Fruit fly (Drosophila melanogaster) whole organism, prepupa: ENCODE results near the gene CG34461.

Experiments used
- Blimp-1 ChIP-seq: fragments of 200-800 bp; sonication (Bioruptor generic); optimal IDR thresholded peaks from 3 replicates; lab custom pipeline; 2017; ENCODE audit warnings: missing biosample characterization, missing genetic modification characterization, mild to moderate bottlenecking, moderate library complexity, missing genetic modification reagents
- CG10669 ChIP-seq: fragments of 200-800 bp; sonication (Bioruptor generic); optimal IDR thresholded peaks from 3 replicates; lab custom pipeline; 2018; ENCODE audit warnings: missing biosample characterization, mild to moderate bottlenecking, missing genetic modification characterization, moderate library complexity
- CG11294 ChIP-seq: fragments of 200-800 bp; sonication (Bioruptor generic); IDR thresholded peaks from 2 replicates; pipeline ENCODE4 v1.3.6; 2022; ENCODE audit warnings: missing biosample characterization, missing genetic modification characterization
- CG11762 ChIP-seq: fragments of 200-800 bp; sonication (Bioruptor generic); optimal IDR thresholded peaks from 3 replicates; lab custom pipeline; 2016; ENCODE audit warnings: missing biosample characterization, missing genetic modification characterization; ENCODE audit not compliant: insufficient read depth
- CG11902 ChIP-seq: fragments of 200-800 bp; sonication (Bioruptor generic); optimal IDR thresholded peaks from 3 replicates; lab custom pipeline; 2016; ENCODE audit warnings: missing biosample characterization, missing genetic modification characterization
- CG1621 ChIP-seq: fragments of 200-800 bp; sonication (Bioruptor generic); optimal IDR thresholded peaks from 3 replicates; lab custom pipeline; 2018; ENCODE audit warnings: missing biosample characterization, mild to moderate bottlenecking, missing genetic modification characterization
- CG16779 ChIP-seq: fragments of 200-800 bp; sonication (Bioruptor generic); optimal IDR thresholded peaks from 3 replicates; lab custom pipeline; 2017; ENCODE audit warnings: missing biosample characterization, mild to moderate bottlenecking, missing genetic modification characterization
- CG3032 ChIP-seq: fragments of 200-800 bp; optimal IDR thresholded peaks from 2 replicates; lab custom pipeline; 2019; ENCODE audit warnings: missing biosample characterization, mild to moderate bottlenecking, missing genetic modification characterization, moderate library complexity
- CG31627 ChIP-seq: fragments of 200-800 bp; sonication (Bioruptor generic); optimal IDR thresholded peaks from 3 replicates; lab custom pipeline; 2016; ENCODE audit warnings: missing biosample characterization, missing genetic modification characterization
- CG32006 ChIP-seq: fragments of 200-800 bp; sonication (Bioruptor generic); optimal IDR thresholded peaks from 3 replicates; lab custom pipeline; 2017; ENCODE audit warnings: missing biosample characterization, mild to moderate bottlenecking, missing genetic modification characterization
- CG34406 ChIP-seq: fragments of 200-800 bp; sonication (Bioruptor generic); optimal IDR thresholded peaks from 3 replicates; lab custom pipeline; 2016; ENCODE audit warnings: missing biosample characterization, missing genetic modification characterization
- CG4318 ChIP-seq: fragments of 200-800 bp; sonication (Bioruptor generic); optimal IDR thresholded peaks from 3 replicates; lab custom pipeline; 2017; ENCODE audit warnings: missing biosample characterization, mild to moderate bottlenecking, missing genetic modification characterization
- CG6163 ChIP-seq: fragments of 200-800 bp; sonication (Bioruptor generic); IDR thresholded peaks from 3 replicates; pipeline ENCODE4 v1.3.6; 2022; ENCODE audit warnings: missing biosample characterization, missing genetic modification characterization
- CG6792 ChIP-seq: fragments of 200-800 bp; sonication (Bioruptor generic); optimal IDR thresholded peaks from 3 replicates; lab custom pipeline; 2016; ENCODE audit warnings: missing biosample characterization, missing genetic modification characterization
- CG6808 ChIP-seq: fragments of 200-800 bp; sonication (Bioruptor generic); optimal IDR thresholded peaks from 3 replicates; lab custom pipeline; 2017; ENCODE audit warnings: missing biosample characterization, missing genetic modification characterization, mild to moderate bottlenecking, moderate library complexity, missing genetic modification reagents
- CG6854 ChIP-seq: fragments of 200-800 bp; sonication (Bioruptor generic); optimal IDR thresholded peaks from 2 replicates; lab custom pipeline; 2017; ENCODE audit warnings: missing biosample characterization, mild to moderate bottlenecking, missing genetic modification characterization
- CG7368 ChIP-seq: fragments of 200-800 bp; sonication (Bioruptor generic); optimal IDR thresholded peaks from 3 replicates; lab custom pipeline; 2016; ENCODE audit warnings: missing biosample characterization, missing genetic modification characterization
- CG9139 ChIP-seq: fragments of 200-800 bp; sonication (Bioruptor generic); optimal IDR thresholded peaks from 3 replicates; lab custom pipeline; 2017; ENCODE audit warnings: missing biosample characterization, mild to moderate bottlenecking, missing genetic modification characterization
- Eip78C ChIP-seq: fragments of 200-800 bp; sonication (Bioruptor generic); peaks from one replicate; lab custom pipeline; 2016; ENCODE audit warnings: missing biosample characterization, missing genetic modification characterization
- Eip93F ChIP-seq: fragments of 200-800 bp; sonication (Bioruptor generic); optimal IDR thresholded peaks from 2 replicates; lab custom pipeline; 2016; ENCODE audit warnings: missing biosample characterization, mild to moderate bottlenecking, missing genetic modification characterization
- Ets96B ChIP-seq: fragments of 200-800 bp; optimal IDR thresholded peaks from 2 replicates; lab custom pipeline; 2019; ENCODE audit warnings: missing biosample characterization, mild to moderate bottlenecking, missing genetic modification characterization, moderate library complexity
- Gug ChIP-seq: fragments of 200-800 bp; sonication (Bioruptor generic); IDR thresholded peaks from 2 replicates; pipeline ENCODE4 v1.3.6; 2022; ENCODE audit warnings: missing biosample characterization, missing genetic modification characterization
- Hr39 ChIP-seq: fragments of 200-800 bp; sonication (Bioruptor generic); optimal IDR thresholded peaks from 2 replicates; lab custom pipeline; 2016; ENCODE audit warnings: missing biosample characterization, missing genetic modification characterization
- Hr4 ChIP-seq: fragments of 200-800 bp; sonication (Bioruptor generic); optimal IDR thresholded peaks from 3 replicates; lab custom pipeline; 2016; ENCODE audit warnings: missing biosample characterization, missing genetic modification characterization
- Lpt ChIP-seq: fragments of 200-800 bp; sonication (Bioruptor generic); optimal IDR thresholded peaks from 3 replicates; lab custom pipeline; 2016; ENCODE audit warnings: missing biosample characterization, missing genetic modification characterization
- Met ChIP-seq: fragments of 200-800 bp; sonication (Bioruptor generic); optimal IDR thresholded peaks from 3 replicates; lab custom pipeline; 2016; ENCODE audit warnings: missing biosample characterization, missing genetic modification characterization
- OdsH ChIP-seq: fragments of 200-800 bp; sonication (Bioruptor generic); optimal IDR thresholded peaks from 3 replicates; lab custom pipeline; 2016; ENCODE audit warnings: missing biosample characterization, missing genetic modification characterization
- Smox ChIP-seq: fragments of 200-800 bp; sonication (Bioruptor generic); optimal IDR thresholded peaks from 3 replicates; lab custom pipeline; 2016; ENCODE audit warnings: missing biosample characterization, missing genetic modification characterization
- Sox102F ChIP-seq: fragments of 200-800 bp; sonication (Bioruptor generic); optimal IDR thresholded peaks from 2 replicates; lab custom pipeline; 2016; ENCODE audit warnings: missing biosample characterization, mild to moderate bottlenecking, missing genetic modification characterization
- Sox14 ChIP-seq: fragments of 200-800 bp; sonication (Bioruptor generic); optimal IDR thresholded peaks from 3 replicates; lab custom pipeline; 2016; ENCODE audit warnings: missing biosample characterization, missing genetic modification characterization
- achi ChIP-seq: fragments of 200-800 bp; sonication (Bioruptor generic); optimal IDR thresholded peaks from 3 replicates; lab custom pipeline; 2016; ENCODE audit warnings: missing biosample characterization, missing genetic modification characterization
- acj6 ChIP-seq: fragments of 200-800 bp; sonication (Bioruptor generic); optimal IDR thresholded peaks from 3 replicates; lab custom pipeline; 2016; ENCODE audit warnings: missing biosample characterization, missing genetic modification characterization
- cyc ChIP-seq: fragments of 200-800 bp; sonication (Bioruptor generic); optimal IDR thresholded peaks from 3 replicates; lab custom pipeline; 2016; ENCODE audit warnings: missing biosample characterization, missing genetic modification characterization
- dsx ChIP-seq: fragments of 200-800 bp; optimal IDR thresholded peaks from 3 replicates; lab custom pipeline; 2019; ENCODE audit warnings: missing biosample characterization, mild to moderate bottlenecking, missing genetic modification characterization, moderate library complexity; ENCODE audit not compliant: poor library complexity, severe bottlenecking
- eg ChIP-seq: fragments of 200-800 bp; sonication (Bioruptor generic); IDR thresholded peaks from 3 replicates; pipeline ENCODE4 v1.3.6; 2022; ENCODE audit warnings: missing biosample characterization, missing genetic modification characterization
- esn ChIP-seq: fragments of 200-800 bp; sonication (Bioruptor generic); optimal IDR thresholded peaks from 2 replicates; lab custom pipeline; 2016; ENCODE audit warnings: missing biosample characterization, mild to moderate bottlenecking, missing genetic modification characterization, moderate library complexity
- fd59A ChIP-seq: fragments of 200-800 bp; sonication (Bioruptor generic); optimal IDR thresholded peaks from 2 replicates; lab custom pipeline; 2017; ENCODE audit warnings: missing biosample characterization, mild to moderate bottlenecking, missing genetic modification characterization, missing genetic modification reagents
- fd85E ChIP-seq: fragments of 200-800 bp; sonication (Bioruptor generic); optimal IDR thresholded peaks from 3 replicates; lab custom pipeline; 2016; ENCODE audit warnings: missing biosample characterization, missing genetic modification characterization
- lz ChIP-seq: fragments of 200-800 bp; sonication (Bioruptor generic); optimal IDR thresholded peaks from 3 replicates; lab custom pipeline; 2016; ENCODE audit warnings: missing biosample characterization, missing genetic modification characterization
- pdm3 ChIP-seq: fragments of 200-800 bp; sonication (Bioruptor generic); optimal IDR thresholded peaks from 3 replicates; lab custom pipeline; 2016; ENCODE audit warnings: missing biosample characterization, missing genetic modification characterization
- salr ChIP-seq, 2 experiments: fragments of 200-800 bp; sonication (Bioruptor generic); optimal IDR thresholded peaks; 3 replicates each; lab custom pipeline; 2016 to 2018; ENCODE audit warnings: missing biosample characterization in 2 of 2, missing genetic modification characterization in 2 of 2, mild to moderate bottlenecking in 1 of 2
- spab ChIP-seq: fragments of 200-800 bp; sonication (Bioruptor generic); optimal IDR thresholded peaks from 2 replicates; lab custom pipeline; 2017; ENCODE audit warnings: missing biosample characterization, mild to moderate bottlenecking, missing genetic modification characterization, missing genetic modification reagents
- ss ChIP-seq, 2 experiments: fragments of 200-800 bp; sonication (Bioruptor generic); optimal IDR thresholded peaks; 2 replicates in 1 of 2; 3 replicates in 1 of 2; lab custom pipeline; 2017 to 2018; ENCODE audit warnings: mild to moderate bottlenecking in 2 of 2, missing biosample characterization in 2 of 2, missing genetic modification characterization in 2 of 2, moderate library complexity in 1 of 2
- svp ChIP-seq: fragments of 200-800 bp; sonication (Bioruptor generic); peaks from one replicate; lab custom pipeline; 2016; ENCODE audit warnings: missing biosample characterization, missing genetic modification characterization
- topi ChIP-seq: fragments of 200-800 bp; sonication (Bioruptor generic); optimal IDR thresholded peaks from 3 replicates; lab custom pipeline; 2016; ENCODE audit warnings: missing biosample characterization, missing genetic modification characterization
- vri ChIP-seq: fragments of 200-800 bp; sonication (Bioruptor generic); optimal IDR thresholded peaks from 3 replicates; lab custom pipeline; 2016; ENCODE audit warnings: missing biosample characterization, mild to moderate bottlenecking, missing genetic modification characterization

CG34461 gene

dm6 chr3L:8288396-8288795 is 37.3 kb upstream of the CG34461 start:
- peak; percentile 29 for TF ChIP-seq topi (GFP tag; lab: Kevin White, UChicago)
- TF ChIP-seq CG31627: peak; percentile 2
- TF ChIP-seq Hr39: peak; percentile 20
- TF ChIP-seq Met (GFP tag; lab: Kevin White, UChicago): peak; percentile 40
- peak; percentile 70 for TF ChIP-seq svp
- TF ChIP-seq fd59A (GFP tag; lab: Kevin White, UChicago): no peak
- TF ChIP-seq lz (GFP tag; lab: Kevin White, UChicago): peak; percentile 4
- TF ChIP-seq esn (GFP tag; lab: Kevin White, UChicago): peak; percentile 28
- TF ChIP-seq Smox (GFP tag; lab: Kevin White, UChicago): peak; percentile 14
- no peak for TF ChIP-seq Lpt (GFP tag; lab: Kevin White, UChicago)

- TF ChIP-seq topi (GFP tag; lab: Kevin White, UChicago): no peak
- TF ChIP-seq Gug (GFP tag; lab: Robert Waterston, UW): no peak
- TF ChIP-seq achi (GFP tag; lab: Kevin White, UChicago): peak; percentile 68
- no peak for TF ChIP-seq CG11294 (GFP tag; lab: Robert Waterston, UW)
- TF ChIP-seq spab (GFP tag; lab: Kevin White, UChicago): no peak
- peak; percentile 95 for TF ChIP-seq svp
- peak; percentile 55 for TF ChIP-seq CG6854 (GFP tag; lab: Kevin White, UChicago)
- TF ChIP-seq Met (GFP tag; lab: Kevin White, UChicago): peak; percentile 39
- TF ChIP-seq CG10669 (GFP tag; lab: Kevin White, UChicago): no peak
- TF ChIP-seq vri: peak; percentile 88
- peak; percentile 52 for TF ChIP-seq CG31627
- peak; percentile 25 for TF ChIP-seq Hr39
- TF ChIP-seq eg (GFP tag; lab: Robert Waterston, UW): no peak
- TF ChIP-seq CG16779 (tag; lab: Kevin White, UChicago): no peak
- TF ChIP-seq pdm3: peak; percentile 37
- TF ChIP-seq Hr4: no peak
- TF ChIP-seq CG6792 (GFP tag; lab: Kevin White, UChicago): peak; percentile 32
- peak; percentile 5 for TF ChIP-seq CG32006
- TF ChIP-seq CG11762 (GFP tag; lab: Kevin White, UChicago): no peak
- no peak for TF ChIP-seq CG9139 (GFP tag; lab: Kevin White, UChicago)
- TF ChIP-seq CG1621 (tag; lab: Kevin White, UChicago): peak; percentile 27
- TF ChIP-seq Eip93F: no peak
- peak; percentile 40 for TF ChIP-seq CG7368
- TF ChIP-seq CG11902 (GFP tag; lab: Kevin White, UChicago): no peak
- 0 out of 3 replicates have a peak, but pooled peaks have one; percentile 30 for TF ChIP-seq CG6163 (GFP tag; lab: Robert Waterston, UW)
- peak in 1 of 2 experiments; percentile 11 for TF ChIP-seq salr (GFP tag; optimal IDR thresholded peaks at IDR 0.05; lab: Kevin White, UChicago)
- TF ChIP-seq Sox14 (GFP tag; lab: Kevin White, UChicago): peak; percentile 59
- TF ChIP-seq fd85E (GFP tag; lab: Kevin White, UChicago): no peak
- no peak for TF ChIP-seq Ets96B (tag; lab: Kevin White, UChicago)
- no peak for TF ChIP-seq dsx (GFP tag; lab: Kevin White, UChicago)
- TF ChIP-seq OdsH: peak; percentile 6
- peak; percentile 9 for TF ChIP-seq cyc (GFP tag; lab: Kevin White, UChicago)
- peak; percentile 36 for TF ChIP-seq CG34406 (GFP tag; lab: Kevin White, UChicago)
- TF ChIP-seq Blimp-1 (GFP tag; lab: Kevin White, UChicago): peak; percentile 24
- peak; percentile 3 for TF ChIP-seq CG6808
- TF ChIP-seq Sox102F (GFP tag; lab: Kevin White, UChicago): peak; percentile 40
- no peak for TF ChIP-seq Smox (GFP tag; lab: Kevin White, UChicago)
- no peak for TF ChIP-seq acj6
- TF ChIP-seq Eip78C: peak; percentile 78
- no peak for TF ChIP-seq CG4318 (GFP tag; lab: Kevin White, UChicago)
- peak; percentile 13 for TF ChIP-seq CG3032 (tag; lab: Kevin White, UChicago)
- TF ChIP-seq Lpt (GFP tag; lab: Kevin White, UChicago): no peak
- peak; percentile 53 for TF ChIP-seq esn (GFP tag; lab: Kevin White, UChicago)
- TF ChIP-seq ss (GFP tag; optimal IDR thresholded peaks at IDR 0.05; lab: Kevin White, UChicago): peak in 1 of 2 experiments; percentile 49
Observed at dm6 chr3L:8289336-8290258, 36.1 kb upstream of the CG34461 start, which contains the start of gene cert. TSS of gene cert (minus strand) at chr3L:8289870.
